Fruit fly (Drosophila melanogaster) whole organism, pupa: ENCODE measurements around the gene peg.

Source experiments
- CG32121 ChIP-seq: fragments of 200-800 bp; sonication (Bioruptor generic); IDR thresholded peaks from 2 replicates; pipeline ENCODE4 v1.3.6; 2022; ENCODE audit warnings: missing biosample characterization, missing genetic modification characterization
- CG34367 ChIP-seq: fragments of 200-800 bp; sonication (Bioruptor generic); optimal IDR thresholded peaks from 2 replicates; lab custom pipeline; 2018; ENCODE audit warnings: missing biosample characterization, mild to moderate bottlenecking, missing genetic modification characterization

- TF ChIP-seq CG32121 (GFP tag; lab: Robert Waterston, UW) (no peak), CG34367 (tag; lab: Kevin White, UChicago) (no peak)
Measured at dm6 chr3R:21069742-21070141, 45.8 kb upstream of the peg start.
